Worm (Caenorhabditis elegans) whole organism, L4 larva: ENCODE results near the gene C16H3.3.

ENCODE experiments used
- F49E8.2 ChIP-seq: sonication (generic microtip); optimal IDR thresholded peaks from 2 replicates; lab custom pipeline; 2016; ENCODE audit warnings: missing compliant biosample characterization, mild to moderate bottlenecking, missing genetic modification characterization, borderline replicate concordance
- Y48G9A.11 ChIP-seq: fragments of 200-800 bp; sonication (Bioruptor generic); IDR thresholded peaks from 2 replicates; pipeline ENCODE4 v1.3.6; 2022; ENCODE audit warnings: missing genetic modification reagents, missing genetic modification characterization, missing compliant biosample characterization
- ZK546.5 ChIP-seq, 2 experiments: sonication (generic microtip); optimal IDR thresholded peaks; 2 replicates each; lab custom pipeline; 2017; ENCODE audit warnings: missing biosample characterization in 2 of 2, missing genetic modification characterization in 2 of 2
- ces-1 ChIP-seq: fragments of 150-350 bp; sonication (generic microtip); optimal IDR thresholded peaks from 4 replicates; lab custom pipeline; 2014; ENCODE audit warnings: missing biosample characterization, missing genetic modification reagents, missing genetic modification characterization
- dpl-1 ChIP-seq: fragments of 150-350 bp; optimal IDR thresholded peaks from 2 replicates; lab custom pipeline; 2014; ENCODE audit warnings: missing biosample characterization, missing genetic modification reagents, missing genetic modification characterization
- gei-8 ChIP-seq: fragments of 200-800 bp; sonication (Bioruptor generic); optimal IDR thresholded peaks from 2 replicates; lab custom pipeline; 2018; ENCODE audit warnings: mild to moderate bottlenecking, missing genetic modification characterization, missing compliant biosample characterization
- nhr-11 ChIP-seq: fragments of 150-350 bp; optimal IDR thresholded peaks from 2 replicates; lab custom pipeline; 2014; ENCODE audit warnings: missing biosample characterization, missing genetic modification characterization
- unc-130 ChIP-seq: sonication (generic microtip); optimal IDR thresholded peaks from 2 replicates; lab custom pipeline; 2016; ENCODE audit warnings: missing genetic modification reagents, missing genetic modification characterization, missing compliant biosample characterization
- ztf-11 ChIP-seq: fragments of 150-350 bp; optimal IDR thresholded peaks from 2 replicates; lab custom pipeline; 2014; ENCODE audit warnings: missing biosample characterization, missing genetic modification characterization

ce11 chrX:17626599-17626998, 16.8 kb upstream of the C16H3.3 start:
- TF ChIP-seq ztf-11 (tag; lab: Kevin White, UChicago) (no peak), ces-1 (GFP tag; lab: Kevin White, UChicago) (no peak), Y48G9A.11 (GFP tag; lab: Robert Waterston, UW) (no peak), dpl-1 (GFP tag; lab: Kevin White, UChicago) (no peak), unc-130 (GFP tag; lab: Kevin White, UChicago) (no peak), ZK546.5 (tag; optimal IDR thresholded peaks at IDR 0.05; lab: Kevin White, UChicago) (no peak), F49E8.2 (tag; lab: Kevin White, UChicago) (no peak), nhr-11 (tag; lab: Kevin White, UChicago) (no peak), gei-8 (GFP tag; lab: Kevin White, UChicago) (no peak)
